Fruit fly (Drosophila melanogaster) whole organism, embryonic: ENCODE results near the gene CG8507.

Experiments
- ATbp ChIP-seq: fragments of 200-800 bp; sonication (Bioruptor generic); optimal IDR thresholded peaks from 2 replicates; lab custom pipeline; 2017; ENCODE audit warnings: missing biosample characterization, mild to moderate bottlenecking, missing genetic modification characterization, missing genetic modification reagents
- Adf1 ChIP-seq: fragments of 200-800 bp; sonication (Bioruptor generic); IDR thresholded peaks from 2 replicates; pipeline ENCODE4 v1.3.6; 2022; ENCODE audit warnings: missing biosample characterization, missing genetic modification characterization
- Bteb2 ChIP-seq: fragments of 200-800 bp; sonication (Bioruptor generic); optimal IDR thresholded peaks from 2 replicates; lab custom pipeline; 2016; ENCODE audit warnings: missing biosample characterization, missing genetic modification characterization
- CG10267 ChIP-seq: fragments of 200-800 bp; sonication (Bioruptor generic); optimal IDR thresholded peaks from 2 replicates; lab custom pipeline; 2018; ENCODE audit warnings: missing biosample characterization, mild to moderate bottlenecking, missing genetic modification characterization, moderate library complexity
- CG10543 ChIP-seq: fragments of 200-800 bp; sonication (Bioruptor generic); optimal IDR thresholded peaks from 3 replicates; lab custom pipeline; 2017; ENCODE audit warnings: missing biosample characterization, mild to moderate bottlenecking, missing genetic modification characterization, moderate library complexity
- CG12769 ChIP-seq: fragments of 200-800 bp; sonication (Bioruptor generic); optimal IDR thresholded peaks from 2 replicates; lab custom pipeline; 2019; ENCODE audit warnings: missing biosample characterization, mild to moderate bottlenecking, missing genetic modification characterization, moderate library complexity
- CG13296 ChIP-seq: fragments of 200-800 bp; sonication (Bioruptor generic); optimal IDR thresholded peaks from 3 replicates; lab custom pipeline; 2018; ENCODE audit warnings: missing biosample characterization, mild to moderate bottlenecking, missing genetic modification characterization
- CG13424 ChIP-seq: fragments of 200-800 bp; sonication (Bioruptor generic); optimal IDR thresholded peaks from 2 replicates; lab custom pipeline; 2019; ENCODE audit warnings: missing biosample characterization, mild to moderate bottlenecking, missing genetic modification characterization, moderate library complexity
- CG17385 ChIP-seq: fragments of 200-800 bp; sonication (Bioruptor generic); optimal IDR thresholded peaks from 3 replicates; lab custom pipeline; 2018; ENCODE audit warnings: missing biosample characterization, mild to moderate bottlenecking, missing genetic modification characterization
- CG1832 ChIP-seq: fragments of 200-800 bp; sonication (Bioruptor generic); optimal IDR thresholded peaks from 2 replicates; lab custom pipeline; 2017; ENCODE audit warnings: missing biosample characterization, mild to moderate bottlenecking, missing genetic modification characterization, inconsistent platforms
- CG2116 ChIP-seq: fragments of 200-800 bp; sonication (Bioruptor generic); optimal IDR thresholded peaks from 3 replicates; lab custom pipeline; 2018; ENCODE audit warnings: missing biosample characterization, mild to moderate bottlenecking, missing genetic modification characterization
- CG30020 ChIP-seq: fragments of 200-800 bp; optimal IDR thresholded peaks from 2 replicates; lab custom pipeline; 2019; ENCODE audit warnings: missing biosample characterization, mild to moderate bottlenecking, missing genetic modification characterization, moderate library complexity
- CG3065 ChIP-seq: fragments of 200-800 bp; sonication (Bioruptor generic); optimal IDR thresholded peaks from 2 replicates; lab custom pipeline; 2016; ENCODE audit warnings: missing biosample characterization, missing genetic modification characterization
- CG3163 ChIP-seq: fragments of 200-800 bp; sonication (Bioruptor generic); optimal IDR thresholded peaks from 3 replicates; lab custom pipeline; 2016; ENCODE audit warnings: missing biosample characterization, missing genetic modification characterization
- CG32767 ChIP-seq: fragments of 200-800 bp; sonication (Bioruptor generic); IDR thresholded peaks from 2 replicates; pipeline ENCODE4 v1.3.6; 2022; ENCODE audit warnings: missing biosample characterization, missing genetic modification characterization
- CG4282 ChIP-seq: fragments of 200-800 bp; sonication (Bioruptor generic); optimal IDR thresholded peaks from 2 replicates; lab custom pipeline; 2016; ENCODE audit warnings: missing biosample characterization, missing genetic modification characterization
- CG4854 ChIP-seq: fragments of 200-800 bp; sonication (Bioruptor generic); optimal IDR thresholded peaks from 2 replicates; lab custom pipeline; 2016; ENCODE audit warnings: missing biosample characterization, missing genetic modification characterization, inconsistent platforms
- CG6689 ChIP-seq: fragments of 200-800 bp; sonication (Bioruptor generic); IDR thresholded peaks from 2 replicates; pipeline ENCODE4 v1.3.6; 2022; ENCODE audit warnings: missing biosample characterization, missing genetic modification characterization
- CG7357 ChIP-seq: fragments of 200-800 bp; sonication (Bioruptor generic); IDR thresholded peaks from 3 replicates; pipeline ENCODE4 v1.3.6; 2022; ENCODE audit warnings: missing biosample characterization, missing genetic modification characterization
- CG7839 ChIP-seq: fragments of 200-800 bp; sonication (Bioruptor generic); optimal IDR thresholded peaks from 3 replicates; lab custom pipeline; 2018; ENCODE audit warnings: missing biosample characterization, mild to moderate bottlenecking, missing genetic modification characterization, moderate library complexity
- CG7987 ChIP-seq: fragments of 200-800 bp; sonication (Bioruptor generic); optimal IDR thresholded peaks from 2 replicates; lab custom pipeline; 2018; ENCODE audit warnings: missing biosample characterization, mild to moderate bottlenecking, missing genetic modification characterization, moderate library complexity
- CG9437 ChIP-seq: fragments of 200-800 bp; sonication (Bioruptor generic); optimal IDR thresholded peaks from 2 replicates; lab custom pipeline; 2018; ENCODE audit warnings: missing biosample characterization, mild to moderate bottlenecking, missing genetic modification characterization
- Dll ChIP-seq: fragments of 200-800 bp; sonication (Bioruptor generic); IDR thresholded peaks from 4 replicates; pipeline ENCODE4 v1.3.6; 2022; ENCODE audit warnings: missing biosample characterization, missing genetic modification characterization; ENCODE audit not compliant: partially characterized antibody
- Drgx ChIP-seq: fragments of 200-800 bp; sonication (Bioruptor generic); IDR thresholded peaks from 2 replicates; pipeline ENCODE4 v1.3.6; 2022; ENCODE audit warnings: missing biosample characterization, missing genetic modification characterization
- Fer3 ChIP-seq: fragments of 200-800 bp; sonication (Bioruptor generic); optimal IDR thresholded peaks from 2 replicates; lab custom pipeline; 2018; ENCODE audit warnings: missing biosample characterization, mild to moderate bottlenecking, missing genetic modification characterization, moderate library complexity
- H15 ChIP-seq: fragments of 200-800 bp; sonication (Bioruptor generic); IDR thresholded peaks from 3 replicates; pipeline ENCODE4 v1.3.6; 2022; ENCODE audit warnings: missing biosample characterization, missing genetic modification characterization
- HLH54F ChIP-seq: fragments of 200-800 bp; sonication (Bioruptor generic); optimal IDR thresholded peaks from 3 replicates; lab custom pipeline; 2016; ENCODE audit warnings: missing biosample characterization, missing genetic modification characterization
- Hmx ChIP-seq: fragments of 200-800 bp; sonication (Bioruptor generic); optimal IDR thresholded peaks from 2 replicates; lab custom pipeline; 2016; ENCODE audit warnings: missing biosample characterization, missing genetic modification characterization
- Hr51 ChIP-seq, 2 experiments: fragments of 200-800 bp; sonication (Bioruptor generic); optimal IDR thresholded peaks; 2 replicates in 1 of 2; 3 replicates in 1 of 2; lab custom pipeline; 2016 to 2018; ENCODE audit warnings: missing biosample characterization in 2 of 2, missing genetic modification characterization in 2 of 2, mild to moderate bottlenecking in 1 of 2, moderate library complexity in 1 of 2
- Mad ChIP-seq: fragments of 200-800 bp; sonication (Bioruptor generic); optimal IDR thresholded peaks from 2 replicates; lab custom pipeline; 2016; ENCODE audit warnings: missing biosample characterization, missing genetic modification characterization
- Optix ChIP-seq: fragments of 200-800 bp; sonication (Bioruptor generic); IDR thresholded peaks from 3 replicates; pipeline ENCODE4 v1.3.6; 2022; ENCODE audit warnings: missing biosample characterization, missing genetic modification characterization
- Pdp1 ChIP-seq, 2 experiments: fragments of 200-800 bp; sonication (Bioruptor generic); optimal IDR thresholded peaks; 3 replicates each; lab custom pipeline; 2016; ENCODE audit warnings: missing biosample characterization in 2 of 2, missing genetic modification characterization in 2 of 2, mild to moderate bottlenecking in 1 of 2, moderate library complexity in 1 of 2
- cad ChIP-seq: fragments of >200 bp; optimal IDR thresholded peaks from 2 replicates; lab custom pipeline; 2017; ENCODE audit warnings: missing biosample characterization, missing genetic modification characterization
- croc ChIP-seq: fragments of 200-800 bp; sonication (Bioruptor generic); conservative IDR thresholded peaks from 3 replicates; pipeline ENCODE4 v1.3.6; 2022; ENCODE audit warnings: missing biosample characterization, missing genetic modification characterization
- gce ChIP-seq: fragments of 200-800 bp; sonication (Bioruptor generic); IDR thresholded peaks from 3 replicates; pipeline ENCODE4 v1.3.6; 2022; ENCODE audit warnings: missing biosample characterization, missing genetic modification characterization
- gro ChIP-seq: fragments of 200-800 bp; sonication (Bioruptor generic); optimal IDR thresholded peaks from 2 replicates; lab custom pipeline; 2016; ENCODE audit warnings: missing biosample characterization, missing genetic modification characterization
- gsb ChIP-seq: fragments of 200-800 bp; sonication (Bioruptor generic); IDR thresholded peaks from 2 replicates; pipeline ENCODE4 v1.3.6; 2022; ENCODE audit warnings: missing biosample characterization, missing genetic modification characterization
- kay ChIP-seq: fragments of 200-800 bp; sonication (Bioruptor generic); optimal IDR thresholded peaks from 2 replicates; lab custom pipeline; 2016; ENCODE audit warnings: missing biosample characterization, missing genetic modification characterization
- klu ChIP-seq: fragments of 200-800 bp; sonication (Bioruptor generic); IDR thresholded peaks from 2 replicates; pipeline ENCODE4 v1.3.6; 2022; ENCODE audit warnings: missing biosample characterization, missing genetic modification characterization
- lbe ChIP-seq: fragments of 200-800 bp; sonication (Bioruptor generic); optimal IDR thresholded peaks from 2 replicates; lab custom pipeline; 2016; ENCODE audit warnings: missing biosample characterization, mild to moderate bottlenecking, missing genetic modification characterization
- pb ChIP-seq: fragments of 200-800 bp; sonication (Bioruptor generic); optimal IDR thresholded peaks from 3 replicates; lab custom pipeline; 2016; ENCODE audit warnings: missing biosample characterization, missing genetic modification characterization
- pho ChIP-seq: fragments of 200-800 bp; sonication (Bioruptor generic); optimal IDR thresholded peaks from 2 replicates; lab custom pipeline; 2016; ENCODE audit warnings: missing biosample characterization, missing genetic modification characterization
- row ChIP-seq: fragments of 200-800 bp; sonication (Bioruptor generic); IDR thresholded peaks from 3 replicates; pipeline ENCODE4 v1.3.6; 2022; ENCODE audit warnings: missing biosample characterization, missing genetic modification characterization
- scrt ChIP-seq: fragments of 200-800 bp; sonication (Bioruptor generic); optimal IDR thresholded peaks from 2 replicates; lab custom pipeline; 2018; ENCODE audit warnings: missing biosample characterization, mild to moderate bottlenecking, missing genetic modification characterization, moderate library complexity
- sens-2 ChIP-seq: fragments of 200-800 bp; sonication (Bioruptor generic); IDR thresholded peaks from 2 replicates; pipeline ENCODE4 v1.3.6; 2022; ENCODE audit warnings: missing biosample characterization, missing genetic modification characterization
- sr ChIP-seq: fragments of 200-800 bp; sonication (Bioruptor generic); IDR thresholded peaks from 3 replicates; pipeline ENCODE4 v1.3.6; 2022; ENCODE audit warnings: missing biosample characterization, missing genetic modification characterization
- ssp ChIP-seq: fragments of 200-800 bp; sonication (Bioruptor generic); IDR thresholded peaks from 2 replicates; pipeline ENCODE4 v1.3.6; 2022; ENCODE audit warnings: missing biosample characterization, missing genetic modification characterization
- sug ChIP-seq: fragments of 200-800 bp; optimal IDR thresholded peaks from 2 replicates; lab custom pipeline; 2019; ENCODE audit warnings: missing biosample characterization, mild to moderate bottlenecking, missing genetic modification characterization, moderate library complexity

CG8507 gene

DNA sequence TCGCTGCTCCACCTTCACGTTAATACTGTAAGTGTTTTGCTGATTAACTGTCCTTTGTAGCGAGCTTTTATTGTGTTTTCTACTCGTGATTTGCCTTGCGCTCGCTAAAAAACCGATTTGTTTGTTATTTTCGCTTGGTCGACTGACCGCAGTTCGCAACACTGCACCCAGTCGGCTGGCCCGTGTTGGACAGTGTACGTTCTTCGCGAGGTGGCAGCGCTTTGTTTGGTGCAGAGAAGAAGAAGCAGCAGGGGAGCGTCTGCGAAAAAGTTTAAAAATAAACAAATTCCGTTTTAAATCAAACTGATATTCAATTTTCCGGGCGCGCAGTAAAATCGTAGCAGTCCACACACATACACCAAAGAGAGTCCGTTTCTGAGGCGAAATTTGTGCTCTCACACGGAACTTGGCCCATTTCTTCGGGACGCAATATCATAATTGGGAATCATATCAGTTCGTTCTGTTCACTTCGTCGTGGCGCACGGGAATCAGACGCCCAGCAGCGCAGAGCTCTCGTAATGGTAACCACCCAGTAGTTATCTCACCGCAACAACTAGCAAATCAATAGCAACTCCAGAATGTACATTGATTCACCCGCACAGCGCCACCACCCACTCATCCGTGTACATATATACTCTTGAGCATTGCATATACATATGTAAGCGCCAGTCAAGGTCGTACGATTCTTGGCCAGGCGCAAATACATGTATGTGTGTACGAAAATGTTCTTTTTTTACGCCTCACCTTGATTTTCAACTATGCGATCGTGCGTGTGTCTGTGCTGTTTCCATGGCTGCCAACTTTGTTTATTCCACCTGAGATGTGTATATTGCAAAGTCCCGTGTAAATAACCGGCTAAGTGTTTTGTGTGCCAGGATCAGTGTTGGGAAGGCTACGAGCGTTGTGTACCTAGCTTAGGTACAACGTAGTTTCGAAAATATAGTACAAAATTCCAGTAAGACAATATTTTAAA, 23.4 kb upstream of the CG8507 start, which contains the start of gene Naa80 (continued):
- no peak for TF ChIP-seq CG7357 (GFP tag; lab: Robert Waterston, UW)
- no peak for TF ChIP-seq gce (GFP tag; lab: Robert Waterston, UW)
- peak; percentile 88 for TF ChIP-seq CG12769
- TF ChIP-seq sens-2 (GFP tag; lab: Robert Waterston, UW) = no peak
- TF ChIP-seq CG4282 (GFP tag; lab: Kevin White, UChicago) = peak; percentile 64
- no peak for TF ChIP-seq croc (GFP tag; lab: Robert Waterston, UW)
- TF ChIP-seq CG1832 (GFP tag; lab: Kevin White, UChicago) = no peak
- peak; percentile 63 for TF ChIP-seq lbe (GFP tag; lab: Kevin White, UChicago)
- peak; percentile 11; the same call in 1 of the 2 replicates for TF ChIP-seq Drgx (GFP tag; lab: Robert Waterston, UW)
- TF ChIP-seq Dll (GFP tag; lab: Robert Waterston, UW) = 0 out of 4 replicates have a peak, but pooled peaks have one; percentile 39
- TF ChIP-seq CG3065 (GFP tag; lab: Kevin White, UChicago) = peak; percentile 36
- TF ChIP-seq CG10543 = peak; percentile 72
- TF ChIP-seq Hmx (GFP tag; lab: Kevin White, UChicago) = no peak
- peak; percentile 99 for TF ChIP-seq CG17385 (GFP tag; lab: Kevin White, UChicago)
- TF ChIP-seq CG30020 (tag; lab: Kevin White, UChicago) = peak; percentile 9
- TF ChIP-seq HLH54F (GFP tag; lab: Kevin White, UChicago) = peak; percentile 83
- peak; percentile 45 for TF ChIP-seq Fer3 (tag; lab: Kevin White, UChicago)
- TF ChIP-seq sug (tag; lab: Kevin White, UChicago) = peak; percentile 71
- peak; percentile 64 for TF ChIP-seq CG13296 (GFP tag; lab: Kevin White, UChicago)
- TF ChIP-seq row (GFP tag; lab: Robert Waterston, UW) = peak; percentile 48; the same call in 2 of the 3 replicates
- TF ChIP-seq Adf1 (GFP tag; lab: Robert Waterston, UW) = peak; percentile 67
- 0 out of 2 replicates have a peak, but pooled peaks have one; percentile 25 for TF ChIP-seq CG32767
- peak; percentile 54 for TF ChIP-seq CG7839 (tag; lab: Kevin White, UChicago)
- no peak for TF ChIP-seq cad (GFP tag; lab: Kevin White, UChicago)
- TF ChIP-seq kay (GFP tag; lab: Kevin White, UChicago) = peak; percentile 71
- peak; percentile 76 for TF ChIP-seq pho (GFP tag; lab: Kevin White, UChicago)
- TF ChIP-seq Pdp1 (GFP tag; optimal IDR thresholded peaks at IDR 0.05; lab: Kevin White, UChicago) = peak; percentile 54 to 73
- no peak for TF ChIP-seq scrt (GFP tag; lab: Kevin White, UChicago)
- TF ChIP-seq ATbp (GFP tag; lab: Kevin White, UChicago) = no peak
- TF ChIP-seq CG2116 (GFP tag; lab: Kevin White, UChicago) = peak; percentile 81
- peak in 1 of 2 experiments; percentile 85 for TF ChIP-seq Hr51 (GFP tag; optimal IDR thresholded peaks at IDR 0.05; lab: Kevin White, UChicago)
- peak; percentile 50 for TF ChIP-seq Bteb2
- peak; percentile 69 for TF ChIP-seq Mad (GFP tag; lab: Kevin White, UChicago)
- TF ChIP-seq CG9437 (GFP tag; lab: Kevin White, UChicago) = no peak
- TF ChIP-seq H15 (GFP tag; lab: Robert Waterston, UW) = peak; percentile 53; the same call in 1 of the 3 replicates
- peak; percentile 27 for TF ChIP-seq CG4854 (GFP tag; lab: Kevin White, UChicago)
- TF ChIP-seq CG3163 = peak; percentile 67
- TF ChIP-seq Optix (GFP tag; lab: Robert Waterston, UW) = no peak
- TF ChIP-seq pb = peak; percentile 48
- TF ChIP-seq CG6689 (GFP tag; lab: Robert Waterston, UW) = no peak
- TF ChIP-seq CG13424 = peak; percentile 52
- TF ChIP-seq ssp = peak; percentile 41; the same call in 1 of the 2 replicates
- TF ChIP-seq CG10267 = peak; percentile 95
- no peak for TF ChIP-seq sr (GFP tag; lab: Robert Waterston, UW)
- TF ChIP-seq gro (GFP tag; lab: Kevin White, UChicago) = peak; percentile 90
- TF ChIP-seq gsb = no peak; the same call in 1 of the 2 replicates
- no peak for TF ChIP-seq klu
- TF ChIP-seq CG7987 (GFP tag; lab: Kevin White, UChicago) = peak; percentile 66
